Fruit fly (Drosophila melanogaster) whole organism: ENCODE results near the gene PGRP-LA.

Experiments
- CG8478 ChIP-seq: fragments of >200 bp; optimal IDR thresholded peaks from 2 replicates; lab custom pipeline; 2018; ENCODE audit warnings: inconsistent platforms
- pan ChIP-seq: fragments of >200 bp; optimal IDR thresholded peaks from 2 replicates; lab custom pipeline; 2017
- psq ChIP-seq: fragments of >200 bp; optimal IDR thresholded peaks from 2 replicates; lab custom pipeline; 2017
- usp ChIP-seq: fragments of >200 bp; optimal IDR thresholded peaks from 2 replicates; lab custom pipeline; 2017; ENCODE audit warnings: missing biosample characterization, missing genetic modification characterization, mixed read lengths

dm6 chr3L:9380344-9380849, 46.3 kb downstream of the PGRP-LA start:
- TF ChIP-seq pan (lab: Kevin White, UChicago), result no peak
- TF ChIP-seq CG8478 (lab: Kevin White, UChicago), result no peak
- no peak for TF ChIP-seq usp
- TF ChIP-seq psq (lab: Kevin White, UChicago), result no peak
